Fruit fly (Drosophila melanogaster): Measurements from ENCODE around the gene CG15170.

CG15170 gene

DNA sequence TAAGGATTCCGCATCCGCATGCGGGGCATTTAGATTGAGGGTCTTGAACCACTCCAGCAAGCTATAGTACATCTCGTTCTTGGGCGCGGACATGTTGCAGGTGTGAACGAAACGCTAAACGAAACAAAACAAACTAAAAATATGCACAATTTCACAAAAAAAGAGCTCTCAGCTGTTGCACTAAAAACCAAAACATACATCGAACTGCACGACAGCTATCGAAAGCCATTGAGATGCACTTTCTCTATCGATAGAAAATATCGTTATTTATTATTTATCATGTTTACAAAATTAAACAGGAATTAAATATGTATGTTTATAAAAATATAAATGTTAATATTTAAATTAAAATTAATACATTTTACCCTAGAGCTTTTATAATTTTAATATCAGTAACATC is 43.3 kb upstream of the CG15170 start, which contains the start of gene hook:
Gene hook, minus strand, starts transcription at position 211 of the 400 bp plus-strand sequence.
- TF ChIP-seq topi (GFP tag; optimal IDR thresholded peaks at IDR 0.05) (no peak), Ets21C (GFP tag; optimal IDR thresholded peaks at IDR 0.05) (no peak), Hr4 (GFP tag; optimal IDR thresholded peaks at IDR 0.05) (no peak)

- no peak for TF ChIP-seq CG16779 (tag; optimal IDR thresholded peaks at IDR 0.05)
- no peak for TF ChIP-seq CG6276 (GFP tag; optimal IDR thresholded peaks at IDR 0.05)
- TF ChIP-seq CG11762 (GFP tag; optimal IDR thresholded peaks at IDR 0.05; ENCODE audit: insufficient read depth): no peak
- TF ChIP-seq Hr39 (GFP tag; optimal IDR thresholded peaks at IDR 0.05): no peak
- TF ChIP-seq cyc (GFP tag; optimal IDR thresholded peaks at IDR 0.05): no peak
- TF ChIP-seq fkh (GFP tag; optimal IDR thresholded peaks at IDR 0.05): no peak
- TF ChIP-seq CG11902 (GFP tag; optimal IDR thresholded peaks at IDR 0.05): no peak
- no peak for TF ChIP-seq Sox15 (GFP tag; optimal IDR thresholded peaks at IDR 0.05)
- TF ChIP-seq Blimp-1 (GFP tag; optimal IDR thresholded peaks at IDR 0.05): no peak
- no peak for TF ChIP-seq achi (GFP tag; optimal IDR thresholded peaks at IDR 0.05)
- no peak for TF ChIP-seq Gug (GFP tag; IDR thresholded peaks at IDR 0.05)
- no peak for TF ChIP-seq OdsH (GFP tag; optimal IDR thresholded peaks at IDR 0.05)
- TF ChIP-seq svp (GFP tag): no peak
- TF ChIP-seq fd85E (GFP tag; optimal IDR thresholded peaks at IDR 0.05): no peak
- no peak for TF ChIP-seq Eip78C (GFP tag)
- TF ChIP-seq Hr38 (GFP tag; optimal IDR thresholded peaks at IDR 0.05): no peak
- TF ChIP-seq spab (GFP tag; optimal IDR thresholded peaks at IDR 0.05): no peak
These were observed 37.3 kb upstream of the CG15170 start, which contains the start of gene Sidpn for dm6 chr2L:19027246-19027886. Gene Sidpn, plus strand, starts transcription at chr2L:19027710.

dm6 chr2L:19026491-19027197 is 36.6 kb upstream of the CG15170 start:
- peak; percentile 45 for TF ChIP-seq Met (GFP tag; optimal IDR thresholded peaks at IDR 0.05)
- peak; percentile 54 for TF ChIP-seq CG9139 (GFP tag; optimal IDR thresholded peaks at IDR 0.05)
- peak; percentile 57 for TF ChIP-seq Sox14 (GFP tag; optimal IDR thresholded peaks at IDR 0.05)
- TF ChIP-seq Blimp-1 (GFP tag; optimal IDR thresholded peaks at IDR 0.05): no peak
- TF ChIP-seq CG3919 (GFP tag; optimal IDR thresholded peaks at IDR 0.05): peak; percentile 30
- no peak for TF ChIP-seq vri (GFP tag; optimal IDR thresholded peaks at IDR 0.05)
- TF ChIP-seq Sox15 (GFP tag; optimal IDR thresholded peaks at IDR 0.05): peak; percentile 33
- 0 out of 3 replicates have a peak, but pooled peaks have one; percentile 21 for TF ChIP-seq eg (GFP tag; IDR thresholded peaks at IDR 0.05)
- no peak for TF ChIP-seq CG15336 (GFP tag; IDR thresholded peaks at IDR 0.05)
- TF ChIP-seq cyc (GFP tag; optimal IDR thresholded peaks at IDR 0.05): peak; percentile 9
- TF ChIP-seq CG4318 (GFP tag; optimal IDR thresholded peaks at IDR 0.05): peak; percentile 11
- peak; percentile 41; the same call in 1 of the 3 replicates for TF ChIP-seq CG8119 (GFP tag; IDR thresholded peaks at IDR 0.05)
- TF ChIP-seq acj6 (GFP tag; optimal IDR thresholded peaks at IDR 0.05): peak; percentile 34
- peak; percentile 5 for TF ChIP-seq CG11902 (GFP tag; optimal IDR thresholded peaks at IDR 0.05)
- TF ChIP-seq CG10669 (GFP tag; optimal IDR thresholded peaks at IDR 0.05): peak; percentile 76
- peak; percentile 35 for TF ChIP-seq OdsH (GFP tag; optimal IDR thresholded peaks at IDR 0.05)
- peak; percentile 86 for TF ChIP-seq Eip78C (GFP tag)
- TF ChIP-seq Eip93F (GFP tag; optimal IDR thresholded peaks at IDR 0.05): no peak
- no peak for TF ChIP-seq fd85E (GFP tag; optimal IDR thresholded peaks at IDR 0.05)
- TF ChIP-seq net (GFP tag; optimal IDR thresholded peaks at IDR 0.05): peak; percentile 20
- TF ChIP-seq ss (GFP tag; optimal IDR thresholded peaks at IDR 0.05): peak; percentile 20 to 74
- TF ChIP-seq CG1621 (tag; optimal IDR thresholded peaks at IDR 0.05): peak; percentile 60
- peak; percentile 73 for TF ChIP-seq Ets96B (tag; optimal IDR thresholded peaks at IDR 0.05)
- TF ChIP-seq CG6276 (GFP tag; optimal IDR thresholded peaks at IDR 0.05): peak; percentile 24
- TF ChIP-seq Eip75B (GFP tag; optimal IDR thresholded peaks at IDR 0.05): peak; percentile 42
- peak; percentile 29 for TF ChIP-seq lz (GFP tag; optimal IDR thresholded peaks at IDR 0.05)
- TF ChIP-seq fd59A (GFP tag; optimal IDR thresholded peaks at IDR 0.05): peak; percentile 66
- peak; percentile 21 for TF ChIP-seq Sox102F (GFP tag; optimal IDR thresholded peaks at IDR 0.05)
- peak; percentile 6 for TF ChIP-seq CG11762 (GFP tag; optimal IDR thresholded peaks at IDR 0.05; ENCODE audit: insufficient read depth)
- no peak for TF ChIP-seq CG11294 (GFP tag; IDR thresholded peaks at IDR 0.05)
- peak; percentile 16 for TF ChIP-seq Hr39 (GFP tag; optimal IDR thresholded peaks at IDR 0.05)
- peak; percentile 32 for TF ChIP-seq salr (GFP tag; optimal IDR thresholded peaks at IDR 0.05)
- TF ChIP-seq Ets21C (GFP tag; optimal IDR thresholded peaks at IDR 0.05): peak; percentile 29
- peak; percentile 27; the same call in 1 of the 3 replicates for TF ChIP-seq CG6163 (GFP tag; IDR thresholded peaks at IDR 0.05)
- TF ChIP-seq achi (GFP tag; optimal IDR thresholded peaks at IDR 0.05): peak; percentile 27
- peak; percentile 71 for TF ChIP-seq CG6808 (GFP tag; optimal IDR thresholded peaks at IDR 0.05)
- no peak for TF ChIP-seq Gug (GFP tag; IDR thresholded peaks at IDR 0.05)

Data from whole organism, prepupa.